Worm (Caenorhabditis elegans) whole organism, late embryonic: ENCODE data around the gene W01A11.7.

Experiments used
- C08G9.2 ChIP-seq: sonication (generic microtip); optimal IDR thresholded peaks from 2 replicates; lab custom pipeline; 2016; ENCODE audit warnings: mild to moderate bottlenecking, missing genetic modification characterization, moderate library complexity, missing compliant biosample characterization
- F13H6.1 ChIP-seq: sonication (generic microtip); optimal IDR thresholded peaks from 2 replicates; lab custom pipeline; 2016; ENCODE audit warnings: missing genetic modification characterization, missing compliant biosample characterization
- K02D7.2 ChIP-seq: sonication (generic microtip); optimal IDR thresholded peaks from 2 replicates; lab custom pipeline; 2017; ENCODE audit warnings: mild to moderate bottlenecking, missing genetic modification characterization, missing compliant biosample characterization
- T23F11.4 ChIP-seq: fragments of 200-800 bp; sonication (Bioruptor generic); optimal IDR thresholded peaks from 2 replicates; lab custom pipeline; 2018; ENCODE audit warnings: mild to moderate bottlenecking, missing genetic modification characterization, missing compliant biosample characterization
- ahr-1 ChIP-seq: sonication (generic microtip); optimal IDR thresholded peaks from 2 replicates; lab custom pipeline; 2016; ENCODE audit warnings: missing genetic modification characterization, missing compliant biosample characterization
- ceh-18 ChIP-seq: sonication (generic microtip); optimal IDR thresholded peaks from 2 replicates; lab custom pipeline; 2016; ENCODE audit warnings: missing genetic modification characterization, missing compliant biosample characterization
- ceh-19 ChIP-seq: fragments of 200-800 bp; sonication (Bioruptor generic); optimal IDR thresholded peaks from 2 replicates; lab custom pipeline; 2018; ENCODE audit warnings: mild to moderate bottlenecking, missing genetic modification characterization, missing compliant biosample characterization
- ceh-2 ChIP-seq: sonication (generic microtip); optimal IDR thresholded peaks from 2 replicates; lab custom pipeline; 2016; ENCODE audit warnings: missing genotype, missing genetic modification characterization, missing compliant biosample characterization
- ceh-22 ChIP-seq: sonication (generic microtip); optimal IDR thresholded peaks from 2 replicates; lab custom pipeline; 2017; ENCODE audit warnings: missing biosample characterization, missing genetic modification characterization
- ceh-30 ChIP-seq: fragments of 150-350 bp; optimal IDR thresholded peaks from 2 replicates; lab custom pipeline; 2014; ENCODE audit warnings: missing biosample characterization, missing genetic modification characterization
- ceh-45 ChIP-seq: fragments of 200-800 bp; sonication (Bioruptor generic); IDR thresholded peaks from 2 replicates; pipeline ENCODE4 v1.3.6; 2022; ENCODE audit warnings: missing genetic modification reagents, missing genetic modification characterization, missing compliant biosample characterization
- ceh-48 ChIP-seq: sonication (generic microtip); optimal IDR thresholded peaks from 2 replicates; lab custom pipeline; 2016; ENCODE audit warnings: missing genetic modification characterization, inconsistent platforms, missing compliant biosample characterization
- ceh-6 ChIP-seq: fragments of 200-800 bp; sonication (Bioruptor generic); optimal IDR thresholded peaks from 2 replicates; lab custom pipeline; 2018; ENCODE audit warnings: mild to moderate bottlenecking, missing genetic modification characterization, missing compliant biosample characterization
- ceh-9 ChIP-seq: sonication (generic microtip); optimal IDR thresholded peaks from 2 replicates; lab custom pipeline; 2016; ENCODE audit warnings: mild to moderate bottlenecking, missing genetic modification characterization, inconsistent platforms, missing compliant biosample characterization
- che-1 ChIP-seq: sonication (generic microtip); optimal IDR thresholded peaks from 2 replicates; lab custom pipeline; 2016; ENCODE audit warnings: mild to moderate bottlenecking, missing genetic modification characterization, missing compliant biosample characterization
- dmd-4 ChIP-seq: sonication (generic microtip); optimal IDR thresholded peaks from 2 replicates; lab custom pipeline; 2016; ENCODE audit warnings: borderline replicate concordance, missing genetic modification characterization, missing compliant biosample characterization
- elt-2 ChIP-seq: sonication (generic microtip); optimal IDR thresholded peaks from 2 replicates; lab custom pipeline; 2016; ENCODE audit warnings: missing genetic modification reagents, missing genetic modification characterization, missing compliant biosample characterization
- elt-4 ChIP-seq: sonication (generic microtip); optimal IDR thresholded peaks from 2 replicates; lab custom pipeline; 2016; ENCODE audit warnings: missing genetic modification characterization, missing compliant biosample characterization
- eyg-1 ChIP-seq: sonication (generic microtip); optimal IDR thresholded peaks from 2 replicates; lab custom pipeline; 2016; ENCODE audit warnings: missing genotype, missing genetic modification characterization, missing compliant biosample characterization
- fax-1 ChIP-seq: sonication (generic microtip); optimal IDR thresholded peaks from 2 replicates; lab custom pipeline; 2016; ENCODE audit warnings: missing genotype, missing genetic modification characterization, missing compliant biosample characterization
- fkh-6 ChIP-seq: sonication (generic microtip); optimal IDR thresholded peaks from 2 replicates; lab custom pipeline; 2016; ENCODE audit warnings: missing genetic modification characterization, missing compliant biosample characterization
- hlh-15 ChIP-seq: sonication (generic microtip); optimal IDR thresholded peaks from 2 replicates; lab custom pipeline; 2016; ENCODE audit warnings: missing genetic modification characterization, missing compliant biosample characterization
- hlh-8 ChIP-seq: sonication (generic microtip); optimal IDR thresholded peaks from 2 replicates; lab custom pipeline; 2016; ENCODE audit warnings: missing genotype, missing genetic modification characterization, missing compliant biosample characterization
- lim-6 ChIP-seq: sonication (generic microtip); optimal IDR thresholded peaks from 2 replicates; lab custom pipeline; 2016; ENCODE audit warnings: missing genetic modification characterization, missing compliant biosample characterization
- lin-11 ChIP-seq: fragments of 200-800 bp; sonication (Bioruptor generic); optimal IDR thresholded peaks from 2 replicates; lab custom pipeline; 2018; ENCODE audit warnings: mild to moderate bottlenecking, missing genetic modification characterization, missing compliant biosample characterization
- mec-3 ChIP-seq: sonication (generic microtip); optimal IDR thresholded peaks from 2 replicates; lab custom pipeline; 2016; ENCODE audit warnings: borderline replicate concordance, missing genetic modification characterization, missing compliant biosample characterization
- nfya-1 ChIP-seq: sonication (generic microtip); optimal IDR thresholded peaks from 2 replicates; lab custom pipeline; 2017; ENCODE audit warnings: missing genetic modification characterization, mild to moderate bottlenecking, missing compliant biosample characterization, antibody characterized with exemption, moderate library complexity
- nhr-232 ChIP-seq: sonication (generic microtip); optimal IDR thresholded peaks from 2 replicates; lab custom pipeline; 2016; ENCODE audit warnings: missing genetic modification characterization, missing compliant biosample characterization
- odd-2 ChIP-seq: sonication (generic microtip); optimal IDR thresholded peaks from 2 replicates; lab custom pipeline; 2017; ENCODE audit warnings: antibody characterized with exemption, mild to moderate bottlenecking, missing genetic modification characterization, missing compliant biosample characterization
- pha-2 ChIP-seq: sonication (generic microtip); optimal IDR thresholded peaks from 2 replicates; lab custom pipeline; 2017; ENCODE audit warnings: mild to moderate bottlenecking, missing genetic modification characterization, missing compliant biosample characterization
- ref-2 ChIP-seq: sonication (generic microtip); optimal IDR thresholded peaks from 2 replicates; lab custom pipeline; 2016; ENCODE audit warnings: missing genetic modification characterization, missing compliant biosample characterization
- rnt-1 ChIP-seq: sonication (generic microtip); optimal IDR thresholded peaks from 2 replicates; lab custom pipeline; 2016; ENCODE audit warnings: missing genetic modification characterization, missing compliant biosample characterization
- sox-4 ChIP-seq: sonication (generic microtip); optimal IDR thresholded peaks from 2 replicates; lab custom pipeline; 2017; ENCODE audit warnings: mild to moderate bottlenecking, missing genetic modification characterization, inconsistent platforms, missing compliant biosample characterization
- ttx-3 ChIP-seq: sonication (generic microtip); optimal IDR thresholded peaks from 2 replicates; lab custom pipeline; 2016; ENCODE audit warnings: missing genetic modification reagents, missing genetic modification characterization, missing compliant biosample characterization
- unc-55 ChIP-seq: sonication (generic microtip); optimal IDR thresholded peaks from 2 replicates; lab custom pipeline; 2017; ENCODE audit warnings: missing biosample characterization, missing genetic modification reagents, missing genetic modification characterization
- unc-86 ChIP-seq: sonication (generic microtip); optimal IDR thresholded peaks from 2 replicates; lab custom pipeline; 2016; ENCODE audit warnings: missing genetic modification characterization, missing compliant biosample characterization

The W01A11.7 gene

DNA sequence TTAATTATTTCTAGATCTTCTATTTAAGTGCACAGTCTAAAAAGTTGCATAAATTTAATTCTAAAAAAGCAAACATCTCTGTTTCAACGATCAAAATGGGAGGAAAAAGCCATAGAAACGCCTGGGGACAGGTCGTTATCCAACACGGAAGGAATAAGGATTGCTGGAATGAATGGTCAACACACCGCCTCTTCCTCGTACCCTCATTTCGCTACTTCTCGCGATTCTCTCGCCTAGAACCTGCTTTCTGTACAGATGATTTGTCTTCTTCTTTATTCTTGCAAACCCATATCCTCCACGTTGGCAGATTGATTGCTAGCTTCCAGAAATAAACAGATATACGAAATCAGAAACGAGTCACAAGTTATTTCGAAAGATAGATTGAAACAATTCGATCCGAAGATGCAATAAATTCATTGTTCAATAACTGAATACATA, 9.7 kb upstream of the W01A11.7 start, which contains the start of gene dpy-11:
Gene dpy-11 (minus strand): TSS at position 354 of the 438 bp plus-strand sequence.
- TF ChIP-seq sox-4 (no peak), lim-6 (tag; lab: Kevin White, UChicago) (no peak), nhr-232 (tag; lab: Kevin White, UChicago) (no peak), che-1 (tag; lab: Kevin White, UChicago) (no peak), elt-4 (tag; lab: Kevin White, UChicago) (no peak), dmd-4 (no peak), lin-11 (no peak), C08G9.2 (tag; lab: Kevin White, UChicago) (no peak), ceh-45 (GFP tag; lab: Robert Waterston, UW) (0 out of 2 replicates have a peak, but pooled peaks have one; percentile 40)

DNA sequence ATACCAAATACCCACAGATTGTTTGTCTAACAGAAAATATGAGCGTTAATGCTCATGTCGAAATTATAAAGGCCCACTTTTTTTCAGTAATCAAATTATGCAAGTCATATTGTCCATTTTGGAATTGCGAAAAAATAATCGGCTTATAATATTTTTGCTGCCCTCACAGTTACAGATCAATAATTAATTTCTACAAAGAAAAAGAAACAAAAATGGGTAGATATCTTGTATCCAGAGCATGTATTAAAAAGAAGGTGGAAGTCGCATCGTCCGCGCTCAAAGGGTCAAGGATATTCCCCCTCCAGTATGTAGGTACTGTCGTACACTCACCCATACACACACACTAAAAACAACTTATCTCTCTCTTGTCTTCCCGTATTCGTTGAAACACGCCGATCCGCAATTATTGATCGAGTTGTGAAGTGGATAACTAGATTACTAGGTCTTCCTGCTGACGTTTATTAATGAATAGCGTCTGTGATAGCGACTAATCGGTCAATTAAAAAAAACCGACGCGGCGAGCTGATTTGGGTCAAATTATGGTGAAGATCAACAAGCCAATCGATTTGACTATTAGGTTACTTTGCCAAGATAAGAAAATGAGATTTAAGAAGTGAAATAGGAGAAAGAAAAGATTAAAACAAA, 8.7 kb upstream of the W01A11.7 start:
- no peak for TF ChIP-seq mec-3 (tag; lab: Kevin White, UChicago)
- no peak for TF ChIP-seq ceh-2 (tag; lab: Kevin White, UChicago)
- no peak for TF ChIP-seq F13H6.1 (tag; lab: Kevin White, UChicago)
- TF ChIP-seq fkh-6 (tag; lab: Kevin White, UChicago), result no peak
- no peak for TF ChIP-seq ttx-3
- no peak for TF ChIP-seq hlh-8 (tag; lab: Kevin White, UChicago)
- no peak for TF ChIP-seq ceh-18 (tag; lab: Kevin White, UChicago)
- no peak for TF ChIP-seq nhr-232 (tag; lab: Kevin White, UChicago)
- no peak for TF ChIP-seq unc-55 (GFP tag; lab: Kevin White, UChicago)
- no peak for TF ChIP-seq ceh-45 (GFP tag; lab: Robert Waterston, UW)
- no peak for TF ChIP-seq ceh-9 (tag; lab: Kevin White, UChicago)
- no peak for TF ChIP-seq ceh-48 (tag; lab: Kevin White, UChicago)
- no peak for TF ChIP-seq T23F11.4 (GFP tag; lab: Kevin White, UChicago)
- no peak for TF ChIP-seq ahr-1 (tag; lab: Kevin White, UChicago)
- TF ChIP-seq lin-11, result no peak
- no peak for TF ChIP-seq ceh-22 (tag; lab: Kevin White, UChicago)

DNA sequence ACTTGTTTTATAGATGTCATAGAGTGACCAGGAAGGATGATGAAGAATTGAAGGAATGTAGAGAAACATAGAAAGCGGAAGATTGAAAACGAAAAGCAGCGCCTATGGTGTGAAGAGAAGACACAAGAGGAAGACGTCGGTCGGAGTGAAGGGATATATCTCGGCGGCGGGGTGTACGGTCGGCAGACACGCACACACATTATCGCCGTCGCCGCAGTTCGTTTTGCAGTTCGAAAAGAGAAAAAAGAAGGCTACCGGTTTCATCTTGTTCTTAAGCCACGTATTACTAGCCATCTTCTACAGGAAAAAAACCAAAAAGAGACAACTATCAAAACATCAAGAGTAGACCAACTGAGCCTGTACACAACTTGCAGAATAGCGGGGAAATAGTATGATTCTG, 8.2 kb upstream of the W01A11.7 start:
- TF ChIP-seq odd-2, result no peak
- TF ChIP-seq ceh-30, result no peak
- TF ChIP-seq lin-11, result no peak
- TF ChIP-seq ceh-45 (GFP tag; lab: Robert Waterston, UW), result no peak

DNA sequence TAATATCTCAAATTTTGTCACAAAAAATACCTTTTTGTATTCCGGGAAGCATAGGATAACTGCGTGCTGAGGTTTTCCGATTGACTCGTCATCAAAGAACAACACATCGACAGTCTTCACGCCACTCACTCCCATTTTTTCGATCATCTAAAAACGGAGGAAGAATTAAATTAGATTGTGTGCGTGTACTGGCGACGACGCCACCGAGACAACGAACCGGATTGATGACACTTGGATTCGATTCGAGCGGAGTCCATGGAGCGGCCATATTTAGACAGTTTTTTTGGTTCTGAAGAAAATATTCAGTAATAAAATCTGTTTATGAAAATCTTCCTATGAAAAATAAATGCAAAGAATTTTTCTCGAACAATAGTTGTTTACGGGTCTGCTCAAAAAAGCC, 5.9 kb upstream of the W01A11.7 start, which contains the start of gene ubh-1:
Gene ubh-1 (minus strand): TSS at position 289 of the 400 bp plus-strand sequence.
- TF ChIP-seq unc-86 (tag; lab: Kevin White, UChicago), result no peak

DNA sequence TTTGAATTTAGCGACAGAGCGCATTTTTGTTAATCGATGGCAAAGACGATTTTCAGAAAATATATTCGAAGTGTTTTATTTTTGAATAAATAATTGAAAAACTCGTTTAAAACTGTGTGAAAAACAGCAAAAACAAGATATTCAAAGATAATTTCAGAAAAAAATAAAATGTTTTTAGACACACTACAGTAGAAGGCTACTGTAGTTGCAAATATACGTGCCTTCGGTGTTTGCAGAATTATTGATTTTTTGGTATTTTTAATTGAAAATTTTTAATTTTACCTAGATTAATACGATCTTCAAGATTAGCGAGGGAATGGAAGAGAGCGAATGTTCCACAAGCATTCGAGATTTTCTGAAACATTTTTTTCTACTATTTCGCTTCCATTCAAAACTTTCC, 5.4 kb upstream of the W01A11.7 start:
- TF ChIP-seq lin-11 (no peak), mec-3 (tag; lab: Kevin White, UChicago) (no peak), odd-2 (no peak), K02D7.2 (tag; lab: Kevin White, UChicago) (no peak)

DNA sequence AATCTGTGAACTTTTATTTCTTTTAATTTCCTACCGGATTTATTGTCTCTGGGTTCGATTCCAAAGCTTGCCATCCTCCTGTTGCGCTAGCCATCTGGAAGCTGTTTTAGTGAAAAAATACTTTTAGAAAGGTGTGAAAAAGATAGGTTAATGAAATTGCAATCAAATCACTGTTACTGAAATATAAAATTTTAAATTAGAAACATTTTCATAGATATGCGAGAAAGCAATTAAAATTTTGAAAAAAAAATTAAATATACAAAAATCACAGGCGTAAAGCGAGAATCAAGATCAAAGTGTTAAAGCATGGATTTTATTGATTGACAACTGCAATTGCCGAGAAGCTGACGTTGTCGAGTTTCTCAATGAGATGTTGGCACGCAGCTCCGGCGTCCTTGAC, 4.5 kb upstream of the W01A11.7 start, which contains the start of gene ubh-2:
Gene ubh-2 (minus strand): TSS at position 101 of the 400 bp plus-strand sequence.
- no peak for TF ChIP-seq unc-86 (tag; lab: Kevin White, UChicago)
- TF ChIP-seq ceh-6, result no peak
- TF ChIP-seq hlh-15 (tag; lab: Kevin White, UChicago), result no peak
- no peak for TF ChIP-seq che-1 (tag; lab: Kevin White, UChicago)
- TF ChIP-seq F13H6.1 (tag; lab: Kevin White, UChicago), result no peak
- no peak for TF ChIP-seq eyg-1 (tag; lab: Kevin White, UChicago)
- TF ChIP-seq sox-4, result no peak
- no peak for TF ChIP-seq rnt-1
- TF ChIP-seq ref-2 (tag; lab: Kevin White, UChicago), result no peak
- no peak for TF ChIP-seq nfya-1 (tag; lab: Kevin White, UChicago)
- TF ChIP-seq dmd-4, result no peak
- no peak for TF ChIP-seq ceh-45 (GFP tag; lab: Robert Waterston, UW)
- TF ChIP-seq nhr-232 (tag; lab: Kevin White, UChicago), result no peak
- no peak for TF ChIP-seq fax-1 (tag; lab: Kevin White, UChicago)
- TF ChIP-seq elt-2 (tag; lab: Kevin White, UChicago), result no peak
- no peak for TF ChIP-seq ceh-2 (tag; lab: Kevin White, UChicago)
- no peak for TF ChIP-seq odd-2
- TF ChIP-seq ceh-19 (GFP tag; lab: Kevin White, UChicago), result no peak
- no peak for TF ChIP-seq pha-2 (tag; lab: Kevin White, UChicago)
